Fruit fly (Drosophila melanogaster): Measurements from ENCODE around the gene CG45071.
A peak's percentile ranks its signal among the peaks of the same experiment; 100 is the strongest.

Gene CG45071

dm6 chr3L:15131278-15131677 is 25.6 kb downstream of the CG45071 start, which contains the start of gene CG13457:
Gene CG13457 (minus strand): TSS chr3L:15131378.
- TF ChIP-seq CG15011 (GFP tag; optimal IDR thresholded peaks at IDR 0.05) = no peak
- TF ChIP-seq crol (GFP tag; IDR thresholded peaks at IDR 0.05) = no peak
- no peak for TF ChIP-seq ase (GFP tag; IDR thresholded peaks at IDR 0.05)
- TF ChIP-seq emc (GFP tag; optimal IDR thresholded peaks at IDR 0.05) = no peak
- TF ChIP-seq CG32772 (GFP tag; IDR thresholded peaks at IDR 0.05) = no peak
- no peak for TF ChIP-seq salm (tag; optimal IDR thresholded peaks at IDR 0.05)
- no peak for TF ChIP-seq Hr39 (optimal IDR thresholded peaks at IDR 0.05)
- no peak for TF ChIP-seq NC2α (GFP tag; optimal IDR thresholded peaks at IDR 0.05)
- no peak for TF ChIP-seq Hr51 (GFP tag; optimal IDR thresholded peaks at IDR 0.05)
- no peak for TF ChIP-seq oc (tag; optimal IDR thresholded peaks at IDR 0.05)
- TF ChIP-seq Atf3 (GFP tag; optimal IDR thresholded peaks at IDR 0.05) = no peak
- TF ChIP-seq NFAT (GFP tag; IDR thresholded peaks at IDR 0.05) = no peak

- peak; percentile 91 for TF ChIP-seq chn (GFP tag; optimal IDR thresholded peaks at IDR 0.05)
- peak; percentile 85 for TF ChIP-seq eyg (GFP tag; optimal IDR thresholded peaks at IDR 0.05)
- peak; percentile 94 for TF ChIP-seq zfh1 (GFP tag; IDR thresholded peaks at IDR 0.05)
- TF ChIP-seq cas (GFP tag; IDR thresholded peaks at IDR 0.05) = 0 out of 2 replicates have a peak, but pooled peaks have one; percentile 19
- peak; percentile 89 for TF ChIP-seq Atf-2 (GFP tag; optimal IDR thresholded peaks at IDR 0.05)
- TF ChIP-seq sim (GFP tag; IDR thresholded peaks at IDR 0.05) = peak; percentile 85
- peak; percentile 77 for TF ChIP-seq E2f1 (GFP tag; IDR thresholded peaks at IDR 0.05)
- TF ChIP-seq CG1647 (GFP tag; optimal IDR thresholded peaks at IDR 0.05) = peak; percentile 83
- TF ChIP-seq CG3838 (GFP tag; optimal IDR thresholded peaks at IDR 0.05) = peak; percentile 61
- peak; percentile 35 for TF ChIP-seq CG8765 (GFP tag; IDR thresholded peaks at IDR 0.05)
- TF ChIP-seq CG6791 (GFP tag; IDR thresholded peaks at IDR 0.05; ENCODE audit: partially characterized antibody) = peak; percentile 78
- peak; percentile 91 for TF ChIP-seq CG3281 (GFP tag; optimal IDR thresholded peaks at IDR 0.05)
- peak; percentile 40; the same call in 1 of the 2 replicates for TF ChIP-seq ham (GFP tag; IDR thresholded peaks at IDR 0.05)
- TF ChIP-seq ro (GFP tag; IDR thresholded peaks at IDR 0.05) = 0 out of 2 replicates have a peak, but pooled peaks have one; percentile 17
- TF ChIP-seq CG9609 (GFP tag; optimal IDR thresholded peaks at IDR 0.05) = peak; percentile 93
- TF ChIP-seq chif (GFP tag; optimal IDR thresholded peaks at IDR 0.05) = peak; percentile 86 to 92
- peak; percentile 72 for TF ChIP-seq Nf-YA (GFP tag; IDR thresholded peaks at IDR 0.05)
- TF ChIP-seq gem (tag; optimal IDR thresholded peaks at IDR 0.05) = peak; percentile 95
- no peak for TF ChIP-seq gt (GFP tag; IDR thresholded peaks at IDR 0.05)
- peak; percentile 89 for TF ChIP-seq Sox102F (GFP tag; optimal IDR thresholded peaks at IDR 0.05)
- peak; percentile 91 for TF ChIP-seq BtbVII (GFP tag; optimal IDR thresholded peaks at IDR 0.05)
- TF ChIP-seq CG9215 (GFP tag; IDR thresholded peaks at IDR 0.05) = peak; percentile 76
- peak; percentile 77 for TF ChIP-seq luna (GFP tag; optimal IDR thresholded peaks at IDR 0.05)
- TF ChIP-seq CG11456 (GFP tag; IDR thresholded peaks at IDR 0.05) = peak; percentile 73; the same call in 2 of the 3 replicates
- TF ChIP-seq seq (GFP tag; IDR thresholded peaks at IDR 0.05) = peak; percentile 87
- no peak for TF ChIP-seq Dfd (GFP tag; optimal IDR thresholded peaks at IDR 0.05)
- TF ChIP-seq Ets97D (GFP tag; optimal IDR thresholded peaks at IDR 0.05) = peak; percentile 70
- TF ChIP-seq wdn (GFP tag; IDR thresholded peaks at IDR 0.05) = peak; percentile 87
- TF ChIP-seq Chrac-16 (GFP tag; optimal IDR thresholded peaks at IDR 0.05) = peak; percentile 86
- TF ChIP-seq CG2889 (GFP tag; IDR thresholded peaks at IDR 0.05) = peak; percentile 78
- TF ChIP-seq mirr (GFP tag; optimal IDR thresholded peaks at IDR 0.05) = peak; percentile 80
- TF ChIP-seq Asciz (GFP tag; optimal IDR thresholded peaks at IDR 0.05) = peak; percentile 80
- TF ChIP-seq CG10209 (GFP tag; optimal IDR thresholded peaks at IDR 0.05) = peak; percentile 90
- peak; percentile 86 for TF ChIP-seq twi (tag; optimal IDR thresholded peaks at IDR 0.05)
- peak; percentile 72 for TF ChIP-seq CG4282 (GFP tag; optimal IDR thresholded peaks at IDR 0.05)
- TF ChIP-seq Taf1 (GFP tag; IDR thresholded peaks at IDR 0.05) = 0 out of 2 replicates have a peak, but pooled peaks have one; percentile 22
- TF ChIP-seq gcm2 (GFP tag; optimal IDR thresholded peaks at IDR 0.05) = peak; percentile 70
- TF ChIP-seq Hr39 (optimal IDR thresholded peaks at IDR 0.05) = no peak
Measured at dm6 chr3L:15136659-15137572, 31.2 kb downstream of the CG45071 start, which contains the start of gene CG12316. Gene CG12316 (minus strand): TSS chr3L:15136934.

Data from whole organism, embryonic.